Fruit fly (Drosophila melanogaster) whole organism, embryonic: ENCODE measurements around the gene CG32985.

ENCODE experiments used
- Adf1 ChIP-seq: fragments of 200-800 bp; sonication (Bioruptor generic); IDR thresholded peaks from 2 replicates; pipeline ENCODE4 v1.3.6; 2022; ENCODE audit warnings: missing biosample characterization, missing genetic modification characterization
- Asciz ChIP-seq: fragments of 200-800 bp; sonication (Bioruptor generic); optimal IDR thresholded peaks from 2 replicates; lab custom pipeline; 2017; ENCODE audit warnings: missing biosample characterization, mild to moderate bottlenecking, missing genetic modification characterization, missing genetic modification reagents
- Bgb ChIP-seq: fragments of 200-800 bp; sonication (Bioruptor generic); IDR thresholded peaks from 2 replicates; pipeline ENCODE4 v1.3.6; 2022; ENCODE audit warnings: missing biosample characterization, missing genetic modification characterization; ENCODE audit not compliant: partially characterized antibody
- CG10543 ChIP-seq: fragments of 200-800 bp; sonication (Bioruptor generic); optimal IDR thresholded peaks from 3 replicates; lab custom pipeline; 2017; ENCODE audit warnings: missing biosample characterization, mild to moderate bottlenecking, missing genetic modification characterization, moderate library complexity
- CG10979 ChIP-seq: fragments of 200-800 bp; sonication (Bioruptor generic); optimal IDR thresholded peaks from 2 replicates; lab custom pipeline; 2018; ENCODE audit warnings: missing biosample characterization, mild to moderate bottlenecking, missing genetic modification characterization, moderate library complexity
- CG11560 ChIP-seq: fragments of 200-800 bp; sonication (Bioruptor generic); IDR thresholded peaks from 3 replicates; pipeline ENCODE4 v1.3.6; 2022; ENCODE audit warnings: missing biosample characterization, missing genetic modification characterization
- CG11723 ChIP-seq: fragments of 200-800 bp; sonication (Bioruptor generic); optimal IDR thresholded peaks from 2 replicates; lab custom pipeline; 2017; ENCODE audit warnings: missing biosample characterization, mild to moderate bottlenecking, missing genetic modification characterization
- CG13296 ChIP-seq: fragments of 200-800 bp; sonication (Bioruptor generic); optimal IDR thresholded peaks from 3 replicates; lab custom pipeline; 2018; ENCODE audit warnings: missing biosample characterization, mild to moderate bottlenecking, missing genetic modification characterization
- CG13894 ChIP-seq: fragments of 200-800 bp; sonication (Bioruptor generic); optimal IDR thresholded peaks from 3 replicates; lab custom pipeline; 2018; ENCODE audit warnings: missing biosample characterization, mild to moderate bottlenecking, missing genetic modification characterization, moderate library complexity
- CG14667 ChIP-seq: fragments of 200-800 bp; sonication (Bioruptor generic); IDR thresholded peaks from 2 replicates; pipeline ENCODE4 v1.3.6; 2022; ENCODE audit warnings: missing biosample characterization, missing genetic modification characterization
- CG14710 ChIP-seq: fragments of 200-800 bp; sonication (Bioruptor generic); optimal IDR thresholded peaks from 3 replicates; lab custom pipeline; 2019; ENCODE audit warnings: missing biosample characterization, mild to moderate bottlenecking, missing genetic modification characterization, moderate library complexity
- CG1529 ChIP-seq: fragments of 200-800 bp; sonication (Bioruptor generic); optimal IDR thresholded peaks from 3 replicates; lab custom pipeline; 2018; ENCODE audit warnings: missing biosample characterization, missing genetic modification characterization
- CG17802 ChIP-seq: fragments of 200-800 bp; sonication (Bioruptor generic); optimal IDR thresholded peaks from 2 replicates; lab custom pipeline; 2018; ENCODE audit warnings: missing biosample characterization, mild to moderate bottlenecking, missing genetic modification characterization, moderate library complexity
- CG18011 ChIP-seq: fragments of 200-800 bp; sonication (Bioruptor generic); optimal IDR thresholded peaks from 2 replicates; lab custom pipeline; 2017; ENCODE audit warnings: missing biosample characterization, missing genetic modification characterization, mild to moderate bottlenecking, moderate library complexity, missing genotype
- CG2120 ChIP-seq: fragments of 200-800 bp; sonication (Bioruptor generic); optimal IDR thresholded peaks from 3 replicates; lab custom pipeline; 2016; ENCODE audit warnings: missing biosample characterization, missing genetic modification characterization
- CG31224 ChIP-seq: fragments of 200-800 bp; sonication (Bioruptor generic); IDR thresholded peaks from 2 replicates; pipeline ENCODE4 v1.3.6; 2022; ENCODE audit warnings: missing biosample characterization, missing genetic modification characterization
- CG43689 ChIP-seq: fragments of 200-800 bp; sonication (Bioruptor generic); IDR thresholded peaks from 2 replicates; pipeline ENCODE4 v1.3.6; 2022; ENCODE audit warnings: missing biosample characterization, missing genetic modification characterization
- CG4617 ChIP-seq: fragments of 200-800 bp; sonication (Bioruptor generic); optimal IDR thresholded peaks from 3 replicates; lab custom pipeline; 2016; ENCODE audit warnings: missing biosample characterization, missing genetic modification characterization, borderline replicate concordance
- CG5953 ChIP-seq: fragments of 200-800 bp; sonication (Bioruptor generic); IDR thresholded peaks from 2 replicates; pipeline ENCODE4 v1.3.6; 2022; ENCODE audit warnings: missing biosample characterization, missing genetic modification characterization
- CG6791 ChIP-seq: fragments of 200-800 bp; sonication (Bioruptor generic); IDR thresholded peaks from 3 replicates; pipeline ENCODE4 v1.3.6; 2022; ENCODE audit warnings: missing biosample characterization, missing genetic modification characterization; ENCODE audit not compliant: partially characterized antibody
- CG8924 ChIP-seq: fragments of 200-800 bp; optimal IDR thresholded peaks from 3 replicates; lab custom pipeline; 2019; ENCODE audit warnings: missing biosample characterization, mild to moderate bottlenecking, missing genetic modification characterization, moderate library complexity
- CG9932 ChIP-seq: fragments of 200-800 bp; sonication (Bioruptor generic); IDR thresholded peaks from 2 replicates; pipeline ENCODE4 v1.3.6; 2022; ENCODE audit warnings: missing biosample characterization, missing genetic modification characterization
- Chrac-16 ChIP-seq: fragments of 200-800 bp; sonication (Bioruptor generic); optimal IDR thresholded peaks from 3 replicates; lab custom pipeline; 2016; ENCODE audit warnings: missing biosample characterization, missing genetic modification characterization
- Dad ChIP-seq: fragments of 200-800 bp; sonication (Bioruptor generic); optimal IDR thresholded peaks from 3 replicates; lab custom pipeline; 2016; ENCODE audit warnings: missing biosample characterization, missing genetic modification characterization
- Med ChIP-seq: fragments of 200-800 bp; sonication (Bioruptor generic); peaks from one replicate; lab custom pipeline; 2016; ENCODE audit warnings: missing biosample characterization, missing genetic modification characterization, mild to moderate bottlenecking, inconsistent platforms, moderate library complexity
- Myb ChIP-seq: fragments of 200-800 bp; sonication (Bioruptor generic); optimal IDR thresholded peaks from 2 replicates; lab custom pipeline; 2016; ENCODE audit warnings: missing biosample characterization, missing genetic modification characterization
- NC2α ChIP-seq: fragments of 200-800 bp; sonication (Bioruptor generic); optimal IDR thresholded peaks from 2 replicates; lab custom pipeline; 2016; ENCODE audit warnings: missing biosample characterization, missing genetic modification characterization
- NK7.1 ChIP-seq: fragments of 200-800 bp; sonication (Bioruptor generic); optimal IDR thresholded peaks from 3 replicates; lab custom pipeline; 2016; ENCODE audit warnings: missing biosample characterization, missing genetic modification characterization
- Poxn ChIP-seq: fragments of 200-800 bp; sonication (Bioruptor generic); IDR thresholded peaks from 2 replicates; pipeline ENCODE4 v1.3.6; 2022; ENCODE audit warnings: missing biosample characterization, missing genetic modification characterization
- Ravus ChIP-seq: fragments of 200-800 bp; sonication (Bioruptor generic); IDR thresholded peaks from 2 replicates; pipeline ENCODE4 v1.3.6; 2022; ENCODE audit warnings: missing biosample characterization, missing genetic modification characterization
- Rfx ChIP-seq: fragments of 200-800 bp; sonication (Bioruptor generic); IDR thresholded peaks from 2 replicates; pipeline ENCODE4 v1.3.6; 2022; ENCODE audit warnings: missing biosample characterization, missing genetic modification characterization
- Sox102F ChIP-seq: fragments of 200-800 bp; sonication (Bioruptor generic); optimal IDR thresholded peaks from 2 replicates; lab custom pipeline; 2018; ENCODE audit warnings: missing biosample characterization, mild to moderate bottlenecking, missing genetic modification characterization, moderate library complexity
- Spps ChIP-seq: fragments of 200-800 bp; sonication (Bioruptor generic); optimal IDR thresholded peaks from 2 replicates; lab custom pipeline; 2018; ENCODE audit warnings: missing biosample characterization, mild to moderate bottlenecking, missing genetic modification characterization
- Taf1 ChIP-seq: fragments of 200-800 bp; sonication (Bioruptor generic); IDR thresholded peaks from 2 replicates; pipeline ENCODE4 v1.3.6; 2022; ENCODE audit warnings: missing biosample characterization, missing genetic modification characterization
- amos ChIP-seq: fragments of 200-800 bp; sonication (Bioruptor generic); IDR thresholded peaks from 2 replicates; pipeline ENCODE4 v1.3.6; 2022; ENCODE audit warnings: missing biosample characterization, missing genetic modification characterization; ENCODE audit not compliant: partially characterized antibody
- bowl ChIP-seq: fragments of 200-800 bp; sonication (Bioruptor generic); IDR thresholded peaks from 2 replicates; pipeline ENCODE4 v1.3.6; 2022; ENCODE audit warnings: missing biosample characterization, missing genetic modification characterization
- br ChIP-seq: fragments of >200 bp; optimal IDR thresholded peaks from 2 replicates; lab custom pipeline; 2017
- dimm ChIP-seq: fragments of 200-800 bp; sonication (Bioruptor generic); IDR thresholded peaks from 2 replicates; pipeline ENCODE4 v1.3.6; 2022; ENCODE audit warnings: missing biosample characterization, missing genetic modification characterization
- eyg ChIP-seq: fragments of 200-800 bp; sonication (Bioruptor generic); optimal IDR thresholded peaks from 3 replicates; lab custom pipeline; 2016; ENCODE audit warnings: missing biosample characterization, missing genetic modification characterization
- fd102C ChIP-seq: fragments of 200-800 bp; sonication (Bioruptor generic); optimal IDR thresholded peaks from 2 replicates; lab custom pipeline; 2018; ENCODE audit warnings: missing biosample characterization, mild to moderate bottlenecking, missing genetic modification characterization, moderate library complexity
- gcm ChIP-seq: fragments of 200-800 bp; sonication (Bioruptor generic); optimal IDR thresholded peaks from 2 replicates; lab custom pipeline; 2019; ENCODE audit warnings: missing biosample characterization, mild to moderate bottlenecking, missing genetic modification characterization, moderate library complexity
- h ChIP-seq: fragments of >200 bp; optimal IDR thresholded peaks from 2 replicates; lab custom pipeline; 2017
- her ChIP-seq: fragments of 200-800 bp; sonication (Bioruptor generic); optimal IDR thresholded peaks from 2 replicates; lab custom pipeline; 2016; ENCODE audit warnings: missing biosample characterization, missing genetic modification characterization
- inv ChIP-seq: fragments of 200-800 bp; sonication (Bioruptor generic); IDR thresholded peaks from 2 replicates; pipeline ENCODE4 v1.3.6; 2022; ENCODE audit warnings: missing biosample characterization, missing genetic modification characterization; ENCODE audit not compliant: partially characterized antibody
- lilli ChIP-seq: fragments of 200-800 bp; sonication (Bioruptor generic); optimal IDR thresholded peaks from 3 replicates; lab custom pipeline; 2016; ENCODE audit warnings: missing biosample characterization, missing genetic modification characterization
- lov ChIP-seq, 2 experiments: fragments of 200-800 bp in 1 of 2; fragments of >200 bp in 1 of 2; sonication (Bioruptor generic) in 1 of 2; IDR thresholded peaks in 1 of 2; optimal IDR thresholded peaks in 1 of 2; 2 replicates in 1 of 2; 3 replicates in 1 of 2; pipeline versions ENCODE4 v1.3.6 to Lab custom; 2017 to 2022; ENCODE audit warnings: missing biosample characterization in 1 of 2, missing genetic modification characterization in 1 of 2
- pb ChIP-seq: fragments of 200-800 bp; sonication (Bioruptor generic); optimal IDR thresholded peaks from 3 replicates; lab custom pipeline; 2016; ENCODE audit warnings: missing biosample characterization, missing genetic modification characterization
- slbo ChIP-seq: fragments of 200-800 bp; sonication (Bioruptor generic); IDR thresholded peaks from 2 replicates; pipeline ENCODE4 v1.3.6; 2022; ENCODE audit warnings: missing biosample characterization, missing genetic modification characterization
- sna ChIP-seq: fragments of 200-800 bp; sonication (Bioruptor generic); IDR thresholded peaks from 2 replicates; pipeline ENCODE4 v1.3.6; 2022; ENCODE audit warnings: missing biosample characterization, missing genetic modification characterization; ENCODE audit not compliant: partially characterized antibody

The CG32985 gene

DNA sequence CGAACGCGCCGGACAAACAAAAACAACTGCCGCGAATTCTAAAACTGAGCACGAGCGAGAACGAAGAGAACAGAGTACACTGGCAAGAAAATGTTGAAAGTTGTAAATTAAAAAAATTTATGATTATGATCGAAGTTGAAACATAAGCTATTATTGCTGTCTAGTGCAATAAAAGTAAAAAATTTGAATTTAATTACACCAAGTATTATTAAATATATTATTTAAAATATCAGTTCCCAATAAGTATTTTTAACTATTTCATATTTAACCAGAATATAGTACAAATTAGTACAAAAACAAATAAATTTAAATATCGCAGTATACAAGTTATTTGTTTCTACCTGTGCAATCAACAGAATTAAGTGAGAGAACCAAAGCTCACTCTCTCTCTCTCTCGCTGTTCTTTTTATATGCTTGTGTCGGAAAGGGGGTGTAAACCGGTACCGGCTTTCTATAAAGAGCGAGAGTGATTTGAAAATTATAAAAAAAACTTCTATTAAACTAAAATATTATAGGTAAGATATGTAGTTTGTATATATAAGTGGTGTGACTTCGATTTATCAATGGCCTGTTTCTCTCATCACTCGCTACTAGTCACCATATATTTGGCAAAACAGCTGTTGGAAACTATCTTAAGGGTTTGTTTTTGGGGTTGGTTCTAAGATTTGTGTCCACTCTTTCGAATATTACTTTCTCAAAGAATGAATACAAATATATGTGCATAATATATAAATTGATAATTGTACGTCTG, 11.0 kb upstream of the CG32985 start, which contains the start of gene C1GalTA (continued):
- TF ChIP-seq CG14667 (GFP tag; lab: Robert Waterston, UW): peak; percentile 94; the same call in 1 of the 2 replicates
- TF ChIP-seq fd102C (GFP tag; lab: Kevin White, UChicago): no peak
- TF ChIP-seq CG9932 (GFP tag; lab: Robert Waterston, UW): peak; percentile 92
- peak; percentile 25 for TF ChIP-seq her (GFP tag; lab: Kevin White, UChicago)
- peak; percentile 80 for TF ChIP-seq Adf1 (GFP tag; lab: Robert Waterston, UW)
- TF ChIP-seq pb (GFP tag; lab: Kevin White, UChicago): peak; percentile 11
- peak; percentile 43 for TF ChIP-seq NK7.1 (GFP tag; lab: Kevin White, UChicago)
- no peak for TF ChIP-seq lov (optimal IDR thresholded peaks at IDR 0.05; lab: Kevin White, UChicago)
- TF ChIP-seq lov (GFP tag; IDR thresholded peaks at IDR 0.05; lab: Robert Waterston, UW): no peak; the same call in 1 of the 3 replicates
- peak; percentile 99 for TF ChIP-seq CG13296 (GFP tag; lab: Kevin White, UChicago)
- peak; percentile 88 for TF ChIP-seq CG11560 (tag; lab: Robert Waterston, UW)
- peak; percentile 86 for TF ChIP-seq bowl (GFP tag; lab: Robert Waterston, UW)
- TF ChIP-seq CG43689 (GFP tag; lab: Robert Waterston, UW): no peak; the same call in 1 of the 2 replicates
- peak; percentile 95 for TF ChIP-seq CG1529 (GFP tag; lab: Kevin White, UChicago)
- TF ChIP-seq CG5953 (GFP tag; lab: Robert Waterston, UW): peak; percentile 84; the same call in 1 of the 2 replicates
- peak; percentile 38 for TF ChIP-seq Myb (GFP tag; lab: Kevin White, UChicago)
- peak; percentile 77 for TF ChIP-seq dimm (GFP tag; lab: Robert Waterston, UW)
- peak; percentile 96 for TF ChIP-seq CG13894
- peak; percentile 89 for TF ChIP-seq Med
- TF ChIP-seq Bgb (GFP tag; lab: Robert Waterston, UW): no peak
- TF ChIP-seq Taf1 (GFP tag; lab: Robert Waterston, UW): peak; percentile 85
- TF ChIP-seq Sox102F (GFP tag; lab: Kevin White, UChicago): peak; percentile 98
- peak; percentile 78 for TF ChIP-seq lilli (GFP tag; lab: Kevin White, UChicago)
- no peak for TF ChIP-seq inv
- TF ChIP-seq Dad (GFP tag; lab: Kevin White, UChicago): peak; percentile 76
- TF ChIP-seq Rfx (GFP tag; lab: Robert Waterston, UW): peak; percentile 94
- TF ChIP-seq slbo (GFP tag; lab: Robert Waterston, UW): peak; percentile 95
- TF ChIP-seq gcm (GFP tag; lab: Kevin White, UChicago): peak; percentile 99
- TF ChIP-seq Chrac-16 (GFP tag; lab: Kevin White, UChicago): peak; percentile 93
- peak; percentile 95 for TF ChIP-seq CG10543 (GFP tag; lab: Kevin White, UChicago)
- TF ChIP-seq CG10979 (tag; lab: Kevin White, UChicago): peak; percentile 100
- TF ChIP-seq Ravus (GFP tag; lab: Robert Waterston, UW): peak; percentile 86
- TF ChIP-seq eyg (GFP tag; lab: Kevin White, UChicago): peak; percentile 40
- TF ChIP-seq CG31224 (GFP tag; lab: Robert Waterston, UW): peak; percentile 92
- peak; percentile 79 for TF ChIP-seq Poxn
- TF ChIP-seq CG17802 (tag; lab: Kevin White, UChicago): peak; percentile 77
- peak; percentile 97 for TF ChIP-seq Asciz (GFP tag; lab: Kevin White, UChicago)
- TF ChIP-seq CG6791 (GFP tag; lab: Robert Waterston, UW): no peak
- no peak for TF ChIP-seq br (lab: Kevin White, UChicago)
- TF ChIP-seq Spps: peak; percentile 99
- peak; percentile 79 for TF ChIP-seq CG18011 (GFP tag; lab: Kevin White, UChicago)
- TF ChIP-seq CG4617 (GFP tag; lab: Kevin White, UChicago): peak; percentile 81
- TF ChIP-seq CG11723 (GFP tag; lab: Kevin White, UChicago): peak; percentile 89
- TF ChIP-seq CG2120 (GFP tag; lab: Kevin White, UChicago): peak; percentile 89
- no peak for TF ChIP-seq NC2α (GFP tag; lab: Kevin White, UChicago)
- TF ChIP-seq CG8924 (tag; lab: Kevin White, UChicago): peak; percentile 100
- TF ChIP-seq CG14710 (tag; lab: Kevin White, UChicago): peak; percentile 99
- no peak for TF ChIP-seq sna (GFP tag; lab: Robert Waterston, UW)
- TF ChIP-seq amos: no peak
- no peak for TF ChIP-seq h (lab: Kevin White, UChicago)
